Fruit fly (Drosophila melanogaster) whole organism, embryonic: ENCODE data around the gene LIMK1.

Experiments used
- CG11093 ChIP-seq: fragments of 200-800 bp; sonication (Bioruptor generic); IDR thresholded peaks from 3 replicates; pipeline ENCODE4 v1.3.6; 2022; ENCODE audit warnings: missing biosample characterization, missing genetic modification characterization
- CG11504 ChIP-seq: fragments of 200-800 bp; sonication (Bioruptor generic); optimal IDR thresholded peaks from 3 replicates; lab custom pipeline; 2019; ENCODE audit warnings: missing biosample characterization, mild to moderate bottlenecking, missing genetic modification characterization, moderate library complexity
- CG11696 ChIP-seq: fragments of 200-800 bp; sonication (Bioruptor generic); IDR thresholded peaks from 2 replicates; pipeline ENCODE4 v1.3.6; 2022; ENCODE audit warnings: missing biosample characterization, missing genetic modification characterization
- CG12391 ChIP-seq: fragments of 200-800 bp; sonication (Bioruptor generic); optimal IDR thresholded peaks from 3 replicates; lab custom pipeline; 2018; ENCODE audit warnings: missing biosample characterization, mild to moderate bottlenecking, missing genetic modification characterization, moderate library complexity
- CG13894 ChIP-seq: fragments of 200-800 bp; sonication (Bioruptor generic); optimal IDR thresholded peaks from 3 replicates; lab custom pipeline; 2018; ENCODE audit warnings: missing biosample characterization, mild to moderate bottlenecking, missing genetic modification characterization, moderate library complexity
- CG14014 ChIP-seq: fragments of 200-800 bp; sonication (Bioruptor generic); IDR thresholded peaks from 2 replicates; pipeline ENCODE4 v1.3.6; 2022; ENCODE audit warnings: missing biosample characterization, missing genetic modification characterization
- CG15514 ChIP-seq: fragments of 200-800 bp; sonication (Bioruptor generic); optimal IDR thresholded peaks from 3 replicates; lab custom pipeline; 2017; ENCODE audit warnings: missing biosample characterization, missing genetic modification characterization, mild to moderate bottlenecking, moderate library complexity, missing genetic modification reagents
- CG18476 ChIP-seq: fragments of 200-800 bp; sonication (Bioruptor generic); optimal IDR thresholded peaks from 2 replicates; lab custom pipeline; 2016; ENCODE audit warnings: missing biosample characterization, mild to moderate bottlenecking, missing genetic modification characterization
- CG18599 ChIP-seq: fragments of 200-800 bp; sonication (Bioruptor generic); optimal IDR thresholded peaks from 3 replicates; lab custom pipeline; 2017; ENCODE audit warnings: missing biosample characterization, missing genetic modification characterization, mild to moderate bottlenecking, moderate library complexity, missing genetic modification reagents
- CG2120 ChIP-seq: fragments of 200-800 bp; sonication (Bioruptor generic); optimal IDR thresholded peaks from 3 replicates; lab custom pipeline; 2016; ENCODE audit warnings: missing biosample characterization, missing genetic modification characterization
- CG2678 ChIP-seq: fragments of 200-800 bp; sonication (Bioruptor generic); optimal IDR thresholded peaks from 3 replicates; lab custom pipeline; 2019; ENCODE audit warnings: missing biosample characterization, mild to moderate bottlenecking, missing genetic modification characterization, moderate library complexity
- CG2712 ChIP-seq: fragments of 200-800 bp; optimal IDR thresholded peaks from 3 replicates; lab custom pipeline; 2019; ENCODE audit warnings: missing biosample characterization, mild to moderate bottlenecking, missing genetic modification characterization, moderate library complexity
- CG2875 ChIP-seq: fragments of 200-800 bp; sonication (Bioruptor generic); optimal IDR thresholded peaks from 2 replicates; lab custom pipeline; 2017; ENCODE audit warnings: missing biosample characterization, mild to moderate bottlenecking, missing genetic modification characterization, missing genetic modification reagents
- CG3065 ChIP-seq: fragments of 200-800 bp; sonication (Bioruptor generic); optimal IDR thresholded peaks from 2 replicates; lab custom pipeline; 2016; ENCODE audit warnings: missing biosample characterization, missing genetic modification characterization
- CG3281 ChIP-seq: fragments of 200-800 bp; sonication (Bioruptor generic); optimal IDR thresholded peaks from 3 replicates; lab custom pipeline; 2017; ENCODE audit warnings: missing biosample characterization, mild to moderate bottlenecking, missing genetic modification characterization
- CG8388 ChIP-seq: fragments of 200-800 bp; sonication (Bioruptor generic); optimal IDR thresholded peaks from 2 replicates; lab custom pipeline; 2019; ENCODE audit warnings: missing biosample characterization, mild to moderate bottlenecking, missing genetic modification characterization, moderate library complexity
- CG9437 ChIP-seq: fragments of 200-800 bp; sonication (Bioruptor generic); optimal IDR thresholded peaks from 2 replicates; lab custom pipeline; 2018; ENCODE audit warnings: missing biosample characterization, mild to moderate bottlenecking, missing genetic modification characterization
- Deaf1 ChIP-seq: fragments of 200-800 bp; optimal IDR thresholded peaks from 3 replicates; lab custom pipeline; 2019; ENCODE audit warnings: missing biosample characterization, mild to moderate bottlenecking, missing genetic modification characterization, moderate library complexity
- Fer3 ChIP-seq: fragments of 200-800 bp; sonication (Bioruptor generic); optimal IDR thresholded peaks from 2 replicates; lab custom pipeline; 2018; ENCODE audit warnings: missing biosample characterization, mild to moderate bottlenecking, missing genetic modification characterization, moderate library complexity
- H15 ChIP-seq: fragments of 200-800 bp; sonication (Bioruptor generic); IDR thresholded peaks from 3 replicates; pipeline ENCODE4 v1.3.6; 2022; ENCODE audit warnings: missing biosample characterization, missing genetic modification characterization
- Hr51 ChIP-seq, 2 experiments: fragments of 200-800 bp; sonication (Bioruptor generic); optimal IDR thresholded peaks; 2 replicates in 1 of 2; 3 replicates in 1 of 2; lab custom pipeline; 2016 to 2018; ENCODE audit warnings: missing biosample characterization in 2 of 2, missing genetic modification characterization in 2 of 2, mild to moderate bottlenecking in 1 of 2, moderate library complexity in 1 of 2
- Med ChIP-seq: fragments of 200-800 bp; sonication (Bioruptor generic); peaks from one replicate; lab custom pipeline; 2016; ENCODE audit warnings: missing biosample characterization, missing genetic modification characterization, mild to moderate bottlenecking, inconsistent platforms, moderate library complexity
- Nf-YC ChIP-seq: fragments of 200-800 bp; optimal IDR thresholded peaks from 3 replicates; lab custom pipeline; 2019; ENCODE audit warnings: missing biosample characterization, mild to moderate bottlenecking, missing genetic modification characterization, moderate library complexity
- PHDP ChIP-seq: fragments of 200-800 bp; sonication (Bioruptor generic); optimal IDR thresholded peaks from 3 replicates; lab custom pipeline; 2018; ENCODE audit warnings: missing biosample characterization, mild to moderate bottlenecking, missing genetic modification characterization, moderate library complexity
- Trl ChIP-seq, 3 experiments: fragments of >200 bp in 2 of 3; fragments of 200-800 bp in 1 of 3; sonication (Bioruptor generic) in 1 of 3; optimal IDR thresholded peaks; 2 replicates in 1 of 3; 3 replicates in 2 of 3; lab custom pipeline; 2016 to 2017; ENCODE audit warnings: missing biosample characterization in 1 of 3, missing genetic modification characterization in 1 of 3
- amos ChIP-seq: fragments of 200-800 bp; sonication (Bioruptor generic); IDR thresholded peaks from 2 replicates; pipeline ENCODE4 v1.3.6; 2022; ENCODE audit warnings: missing biosample characterization, missing genetic modification characterization; ENCODE audit not compliant: partially characterized antibody
- cg ChIP-seq: fragments of 200-800 bp; sonication (Bioruptor generic); optimal IDR thresholded peaks from 3 replicates; lab custom pipeline; 2019; ENCODE audit warnings: missing biosample characterization, mild to moderate bottlenecking, missing genetic modification characterization, moderate library complexity
- chinmo ChIP-seq: fragments of 200-800 bp; sonication (Bioruptor generic); IDR thresholded peaks from 4 replicates; pipeline ENCODE4 v1.3.6; 2022; ENCODE audit warnings: missing biosample characterization, missing genetic modification characterization; ENCODE audit not compliant: partially characterized antibody
- ci ChIP-seq: fragments of 200-800 bp; sonication (Bioruptor generic); IDR thresholded peaks from 3 replicates; pipeline ENCODE4 v1.3.6; 2022; ENCODE audit warnings: missing biosample characterization, missing genetic modification characterization
- dmrt99B ChIP-seq: fragments of 200-800 bp; sonication (Bioruptor generic); optimal IDR thresholded peaks from 2 replicates; lab custom pipeline; 2018; ENCODE audit warnings: missing biosample characterization, mild to moderate bottlenecking, missing genetic modification characterization, moderate library complexity
- ewg ChIP-seq: fragments of 200-800 bp; sonication (Bioruptor generic); optimal IDR thresholded peaks from 3 replicates; lab custom pipeline; 2017; ENCODE audit warnings: mild to moderate bottlenecking, missing biosample characterization, missing genetic modification reagents, missing genetic modification characterization
- gem ChIP-seq: fragments of 200-800 bp; sonication (Bioruptor generic); optimal IDR thresholded peaks from 2 replicates; lab custom pipeline; 2019; ENCODE audit warnings: missing biosample characterization, mild to moderate bottlenecking, missing genetic modification characterization, moderate library complexity
- grau ChIP-seq: fragments of 200-800 bp; optimal IDR thresholded peaks from 3 replicates; lab custom pipeline; 2019; ENCODE audit warnings: missing biosample characterization, mild to moderate bottlenecking, missing genetic modification characterization, moderate library complexity
- lab ChIP-seq: fragments of 200-800 bp; sonication (Bioruptor generic); optimal IDR thresholded peaks from 3 replicates; lab custom pipeline; 2017; ENCODE audit warnings: missing biosample characterization, missing genetic modification characterization, mild to moderate bottlenecking, moderate library complexity, missing genetic modification reagents
- lilli ChIP-seq: fragments of 200-800 bp; sonication (Bioruptor generic); optimal IDR thresholded peaks from 3 replicates; lab custom pipeline; 2016; ENCODE audit warnings: missing biosample characterization, missing genetic modification characterization
- nerfin-1 ChIP-seq: fragments of 200-800 bp; sonication (Bioruptor generic); optimal IDR thresholded peaks from 3 replicates; lab custom pipeline; 2019; ENCODE audit warnings: missing biosample characterization, mild to moderate bottlenecking, missing genetic modification characterization, moderate library complexity
- onecut ChIP-seq: fragments of 200-800 bp; sonication (Bioruptor generic); IDR thresholded peaks from 2 replicates; pipeline ENCODE4 v1.3.6; 2022; ENCODE audit warnings: missing biosample characterization, missing genetic modification characterization
- otp ChIP-seq: fragments of 200-800 bp; sonication (Bioruptor generic); IDR thresholded peaks from 3 replicates; pipeline ENCODE4, ENCODE4 v1.3.6; 2022; ENCODE audit warnings: missing biosample characterization, missing genetic modification characterization
- row ChIP-seq: fragments of 200-800 bp; sonication (Bioruptor generic); IDR thresholded peaks from 3 replicates; pipeline ENCODE4 v1.3.6; 2022; ENCODE audit warnings: missing biosample characterization, missing genetic modification characterization
- sens ChIP-seq: fragments of 200-800 bp; sonication (Bioruptor generic); peaks from one replicate; lab custom pipeline; 2016; ENCODE audit warnings: missing biosample characterization, missing genetic modification characterization
- slp2 ChIP-seq: fragments of 200-800 bp; sonication (Bioruptor generic); optimal IDR thresholded peaks from 2 replicates; lab custom pipeline; 2016; ENCODE audit warnings: missing biosample characterization, missing genetic modification characterization
- sqz ChIP-seq: fragments of 200-800 bp; sonication (Bioruptor generic); optimal IDR thresholded peaks from 3 replicates; lab custom pipeline; 2018; ENCODE audit warnings: missing biosample characterization, mild to moderate bottlenecking, missing genetic modification characterization
- zfh2 ChIP-seq: fragments of 200-800 bp; sonication (Bioruptor generic); optimal IDR thresholded peaks from 2 replicates; lab custom pipeline; 2016; ENCODE audit warnings: missing biosample characterization, missing genetic modification characterization

Gene LIMK1

DNA sequence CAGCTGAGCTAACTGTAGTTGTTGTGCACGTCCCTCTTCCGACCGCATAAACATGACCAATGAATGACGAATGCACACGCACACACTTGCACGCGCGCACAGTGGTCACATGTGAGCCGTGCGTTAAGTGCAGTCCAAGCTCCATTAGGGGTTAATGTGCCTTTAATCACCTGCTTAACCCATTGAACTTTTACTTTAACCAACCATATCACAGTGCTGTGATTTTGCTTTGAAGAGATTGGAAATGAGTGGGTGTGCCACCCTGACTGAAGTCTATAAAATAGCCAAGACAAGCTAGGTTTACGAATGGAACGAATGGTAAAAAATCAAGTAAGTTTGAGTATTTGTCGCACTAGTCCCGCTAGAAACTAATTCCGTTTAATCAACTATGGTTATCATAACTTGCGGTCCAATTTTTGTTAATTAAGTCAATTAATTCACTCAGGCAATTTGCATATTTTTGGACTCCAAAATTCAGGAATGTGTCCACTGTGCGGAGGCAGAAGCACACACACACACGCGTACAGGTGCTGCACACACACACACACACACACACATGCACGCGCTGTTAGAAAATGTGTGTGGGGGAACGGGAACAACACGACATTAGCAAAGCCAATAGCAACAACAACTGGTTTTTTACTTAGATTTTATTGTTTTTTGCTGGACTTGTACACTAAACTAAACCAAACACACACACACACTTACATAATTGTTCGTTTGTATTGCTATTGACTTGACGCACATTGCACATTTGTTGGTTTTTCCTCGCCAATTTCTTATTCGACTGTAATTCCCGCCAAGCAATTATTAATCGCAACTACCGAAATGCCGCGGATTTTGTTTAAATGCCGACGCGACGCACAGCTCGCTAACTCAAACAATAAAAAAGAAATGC is 521 bp downstream of the LIMK1 start (continued):
- TF ChIP-seq amos (GFP tag; lab: Robert Waterston, UW) (no peak), CG3065 (no peak)

dm6 chrX:12583870-12584390 is 8.1 kb downstream of the LIMK1 start:
- TF ChIP-seq zfh2 (GFP tag; lab: Kevin White, UChicago) (no peak), Trl (optimal IDR thresholded peaks at IDR 0.05; lab: Kevin White, UChicago) (no peak), Trl (GFP tag; optimal IDR thresholded peaks at IDR 0.05; lab: Kevin White, UChicago) (no peak), Med (GFP tag; lab: Kevin White, UChicago) (peak; percentile 67), CG18599 (GFP tag; lab: Kevin White, UChicago) (peak; percentile 60), Fer3 (peak; percentile 7), nerfin-1 (peak; percentile 56), CG15514 (GFP tag; lab: Kevin White, UChicago) (no peak), dmrt99B (tag; lab: Kevin White, UChicago) (peak; percentile 20), CG14014 (peak; percentile 35; the same call in 1 of the 2 replicates), H15 (0 out of 3 replicates have a peak, but pooled peaks have one; percentile 8), CG2678 (tag; lab: Kevin White, UChicago) (peak; percentile 27), grau (peak; percentile 15), Hr51 (GFP tag; optimal IDR thresholded peaks at IDR 0.05; lab: Kevin White, UChicago) (no peak), ci (GFP tag; lab: Robert Waterston, UW) (peak; percentile 28; the same call in 1 of the 3 replicates), Deaf1 (peak; percentile 85), CG2120 (peak; percentile 22), CG13894 (tag; lab: Kevin White, UChicago) (peak; percentile 25), sens (GFP tag; lab: Kevin White, UChicago) (peak; percentile 66), CG2875 (no peak), gem (tag; lab: Kevin White, UChicago) (peak; percentile 30), CG11504 (tag; lab: Kevin White, UChicago) (peak; percentile 21), otp (GFP tag; lab: Robert Waterston, UW) (no peak), chinmo (GFP tag; lab: Robert Waterston, UW) (0 out of 4 replicates have a peak, but pooled peaks have one; percentile 44), CG18476 (GFP tag; lab: Kevin White, UChicago) (peak; percentile 3), slp2 (GFP tag; lab: Kevin White, UChicago) (no peak), PHDP (tag; lab: Kevin White, UChicago) (peak; percentile 1), CG9437 (GFP tag; lab: Kevin White, UChicago) (no peak), CG3281 (GFP tag; lab: Kevin White, UChicago) (peak; percentile 25), CG8388 (GFP tag; lab: Kevin White, UChicago) (peak; percentile 47), lab (peak; percentile 49), onecut (GFP tag; lab: Robert Waterston, UW) (peak; percentile 96), CG12391 (tag; lab: Kevin White, UChicago) (peak; percentile 12), CG2712 (tag; lab: Kevin White, UChicago) (peak; percentile 2), lilli (GFP tag; lab: Kevin White, UChicago) (peak; percentile 11), CG11093 (GFP tag; lab: Robert Waterston, UW) (no peak), ewg (GFP tag; lab: Kevin White, UChicago) (peak; percentile 72), sqz (GFP tag; lab: Kevin White, UChicago) (peak; percentile 68), Nf-YC (tag; lab: Kevin White, UChicago) (no peak), CG11696 (GFP tag; lab: Robert Waterston, UW) (peak; percentile 61; the same call in 1 of the 2 replicates), row (GFP tag; lab: Robert Waterston, UW) (0 out of 3 replicates have a peak, but pooled peaks have one; percentile 20), cg (GFP tag; lab: Kevin White, UChicago) (peak; percentile 1)
- TF ChIP-seq, all 482 proteins: peak for 31
